Fruit fly (Drosophila melanogaster) whole organism, pupa: ENCODE results near the gene RpLP1.

Source experiments
- CG10348 ChIP-seq: fragments of 200-800 bp; sonication (Bioruptor generic); IDR thresholded peaks from 2 replicates; pipeline ENCODE4 v1.3.6; 2022; ENCODE audit warnings: missing biosample characterization, missing genetic modification characterization
- CG12605 ChIP-seq: fragments of 200-800 bp; sonication (Bioruptor generic); IDR thresholded peaks from 2 replicates; pipeline ENCODE4 v1.3.6; 2022; ENCODE audit warnings: missing biosample characterization, missing genetic modification characterization
- CG13204 ChIP-seq: fragments of 200-800 bp; sonication (Bioruptor generic); optimal IDR thresholded peaks from 2 replicates; lab custom pipeline; 2018; ENCODE audit warnings: missing biosample characterization, mild to moderate bottlenecking, missing genetic modification characterization, moderate library complexity
- CG14655 ChIP-seq: fragments of 200-800 bp; sonication (Bioruptor generic); optimal IDR thresholded peaks from 3 replicates; lab custom pipeline; 2017; ENCODE audit warnings: mild to moderate bottlenecking, missing biosample characterization, missing genetic modification reagents, missing genetic modification characterization
- CG15710 ChIP-seq: fragments of 200-800 bp; sonication (Bioruptor generic); optimal IDR thresholded peaks from 2 replicates; lab custom pipeline; 2018; ENCODE audit warnings: missing biosample characterization, mild to moderate bottlenecking, missing genetic modification characterization, moderate library complexity
- CG17806 ChIP-seq: fragments of 200-800 bp; sonication (Bioruptor generic); optimal IDR thresholded peaks from 2 replicates; lab custom pipeline; 2018; ENCODE audit warnings: missing biosample characterization, mild to moderate bottlenecking, missing genetic modification characterization, moderate library complexity
- CG32121 ChIP-seq: fragments of 200-800 bp; sonication (Bioruptor generic); IDR thresholded peaks from 2 replicates; pipeline ENCODE4 v1.3.6; 2022; ENCODE audit warnings: missing biosample characterization, missing genetic modification characterization
- CG34367 ChIP-seq: fragments of 200-800 bp; sonication (Bioruptor generic); optimal IDR thresholded peaks from 2 replicates; lab custom pipeline; 2018; ENCODE audit warnings: missing biosample characterization, mild to moderate bottlenecking, missing genetic modification characterization
- CG4496 ChIP-seq: fragments of 200-800 bp; sonication (Bioruptor generic); IDR thresholded peaks from 3 replicates; pipeline ENCODE4 v1.3.6; 2022; ENCODE audit warnings: missing biosample characterization, missing genetic modification characterization
- CG8159 ChIP-seq: fragments of 200-800 bp; sonication (Bioruptor generic); optimal IDR thresholded peaks from 3 replicates; lab custom pipeline; 2018; ENCODE audit warnings: missing biosample characterization, mild to moderate bottlenecking, missing genetic modification characterization, moderate library complexity
- CG8301 ChIP-seq: fragments of 200-800 bp; sonication (Bioruptor generic); optimal IDR thresholded peaks from 2 replicates; lab custom pipeline; 2018; ENCODE audit warnings: missing biosample characterization, mild to moderate bottlenecking, missing genetic modification characterization
- CG9948 ChIP-seq: fragments of 200-800 bp; sonication (Bioruptor generic); optimal IDR thresholded peaks from 2 replicates; lab custom pipeline; 2018; ENCODE audit warnings: missing biosample characterization, mild to moderate bottlenecking, missing genetic modification characterization, moderate library complexity
- D1 ChIP-seq: fragments of 200-800 bp; sonication (Bioruptor generic); optimal IDR thresholded peaks from 2 replicates; lab custom pipeline; 2018; ENCODE audit warnings: missing biosample characterization, mild to moderate bottlenecking, missing genetic modification characterization, moderate library complexity
- EcR ChIP-seq: fragments of 200-800 bp; sonication (Bioruptor generic); optimal IDR thresholded peaks from 3 replicates; lab custom pipeline; 2019; ENCODE audit warnings: missing biosample characterization, missing genetic modification characterization, mild to moderate bottlenecking, moderate library complexity, missing genetic modification reagents
- Ets98B ChIP-seq: fragments of 200-800 bp; sonication (Bioruptor generic); IDR thresholded peaks from 2 replicates; pipeline ENCODE4 v1.3.6; 2022; ENCODE audit warnings: missing biosample characterization, missing genetic modification characterization
- Pif1A ChIP-seq: fragments of 200-800 bp; sonication (Bioruptor generic); optimal IDR thresholded peaks from 3 replicates; lab custom pipeline; 2016; ENCODE audit warnings: missing biosample characterization, missing genetic modification characterization
- Pif1B ChIP-seq: fragments of 200-800 bp; sonication (Bioruptor generic); optimal IDR thresholded peaks from 3 replicates; lab custom pipeline; 2016; ENCODE audit warnings: missing biosample characterization, missing genetic modification characterization
- Snoo ChIP-seq: fragments of 200-800 bp; sonication (Bioruptor generic); optimal IDR thresholded peaks from 3 replicates; lab custom pipeline; 2017; ENCODE audit warnings: missing biosample characterization, mild to moderate bottlenecking, missing genetic modification characterization, inconsistent platforms
- fd96Ca ChIP-seq: fragments of 200-800 bp; sonication (Bioruptor generic); IDR thresholded peaks from 3 replicates; pipeline ENCODE4 v1.3.6; 2022; ENCODE audit warnings: missing biosample characterization, missing genetic modification characterization
- gl ChIP-seq: fragments of 200-800 bp; sonication (Bioruptor generic); optimal IDR thresholded peaks from 2 replicates; lab custom pipeline; 2018; ENCODE audit warnings: missing biosample characterization, mild to moderate bottlenecking, missing genetic modification characterization
- rn ChIP-seq: fragments of 200-800 bp; sonication (Bioruptor generic); IDR thresholded peaks from 2 replicates; pipeline ENCODE4 v1.3.6; 2022; ENCODE audit warnings: missing biosample characterization, missing genetic modification characterization

Gene RpLP1

DNA sequence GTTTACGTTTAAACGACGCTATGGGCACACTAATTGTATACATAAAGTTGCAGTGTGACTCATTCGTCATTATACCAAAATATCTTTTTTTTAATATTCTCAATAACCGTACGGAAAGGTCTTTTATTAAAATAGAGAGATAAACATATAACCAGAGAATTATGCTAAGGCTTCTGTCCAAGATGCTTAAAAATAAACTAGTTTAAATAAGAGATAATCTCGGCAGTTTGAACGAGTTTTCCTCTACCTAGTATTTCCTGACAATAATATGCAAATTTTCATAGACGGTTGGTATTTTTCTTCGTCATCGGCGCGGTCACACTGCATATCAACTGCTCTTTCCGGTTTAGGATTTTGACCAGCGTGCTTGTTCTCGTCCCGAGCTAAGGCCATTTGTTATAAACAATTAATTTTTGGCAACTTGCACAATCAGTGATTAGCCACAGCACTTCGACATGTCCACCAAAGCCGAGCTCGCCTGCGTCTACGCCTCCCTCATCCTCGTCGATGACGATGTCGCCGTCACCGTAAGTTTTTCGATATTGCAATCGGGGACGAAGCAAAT is at the start of gene RpLP1, which contains the start of gene CG13690:
RpLP1 (plus strand) TSS at position 333 of the 565 bp plus-strand sequence.
CG13690 (minus strand) TSS at position 33 of the 565 bp plus-strand sequence.
- TF ChIP-seq CG12605 (GFP tag; lab: Robert Waterston, UW) (peak; percentile 71), CG8159 (tag; lab: Kevin White, UChicago) (peak; percentile 59), CG8301 (peak; percentile 13), CG14655 (GFP tag; lab: Kevin White, UChicago) (peak; percentile 45), CG13204 (GFP tag; lab: Kevin White, UChicago) (peak; percentile 54), D1 (no peak), gl (tag; lab: Kevin White, UChicago) (peak; percentile 53), Pif1A (peak; percentile 72), CG4496 (GFP tag; lab: Robert Waterston, UW) (peak; percentile 67; the same call in 2 of the 3 replicates), CG32121 (GFP tag; lab: Robert Waterston, UW) (peak; percentile 40; the same call in 1 of the 2 replicates), Ets98B (GFP tag; lab: Robert Waterston, UW) (peak; percentile 26; the same call in 1 of the 2 replicates), Pif1B (GFP tag; lab: Kevin White, UChicago) (peak; percentile 41), CG15710 (peak; percentile 40), CG10348 (GFP tag; lab: Robert Waterston, UW) (no peak), rn (GFP tag; lab: Robert Waterston, UW) (no peak), EcR (GFP tag; lab: Kevin White, UChicago) (peak; percentile 0), CG9948 (tag; lab: Kevin White, UChicago) (peak; percentile 11), CG17806 (no peak), fd96Ca (no peak), CG34367 (tag; lab: Kevin White, UChicago) (peak; percentile 51), Snoo (tag; lab: Kevin White, UChicago) (peak; percentile 82)
- TF ChIP-seq, all 21 proteins: peak for 16

DNA sequence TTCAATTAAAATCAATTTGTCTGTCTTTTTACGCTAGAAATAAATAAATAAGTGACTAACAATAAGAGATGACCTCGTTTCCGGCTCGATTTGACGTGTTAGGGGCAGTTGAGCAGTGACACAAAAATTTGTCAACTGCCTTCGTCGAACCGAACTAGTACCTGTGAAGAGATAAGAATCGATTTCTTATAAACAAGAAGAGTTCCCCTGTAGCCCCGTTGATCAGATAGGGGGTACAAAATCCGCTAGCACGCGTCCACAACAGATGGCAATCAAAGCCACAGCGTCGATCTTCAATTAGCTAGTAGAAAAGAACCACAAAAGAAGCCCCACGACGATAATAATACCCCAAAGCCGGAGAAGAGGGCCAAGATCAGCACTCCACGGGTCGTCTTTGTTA is 48.0 kb upstream of the RpLP1 start:
- TF ChIP-seq CG8159 (tag; lab: Kevin White, UChicago): no peak
- TF ChIP-seq CG15710: no peak
- TF ChIP-seq EcR (GFP tag; lab: Kevin White, UChicago): no peak
- TF ChIP-seq CG4496 (GFP tag; lab: Robert Waterston, UW): no peak
- no peak for TF ChIP-seq Pif1B (GFP tag; lab: Kevin White, UChicago)
- no peak for TF ChIP-seq Snoo (tag; lab: Kevin White, UChicago)
- TF ChIP-seq CG12605 (GFP tag; lab: Robert Waterston, UW): no peak
- no peak for TF ChIP-seq CG8301
- TF ChIP-seq Pif1A: no peak
- TF ChIP-seq, all 21 proteins: peak for 0

DNA sequence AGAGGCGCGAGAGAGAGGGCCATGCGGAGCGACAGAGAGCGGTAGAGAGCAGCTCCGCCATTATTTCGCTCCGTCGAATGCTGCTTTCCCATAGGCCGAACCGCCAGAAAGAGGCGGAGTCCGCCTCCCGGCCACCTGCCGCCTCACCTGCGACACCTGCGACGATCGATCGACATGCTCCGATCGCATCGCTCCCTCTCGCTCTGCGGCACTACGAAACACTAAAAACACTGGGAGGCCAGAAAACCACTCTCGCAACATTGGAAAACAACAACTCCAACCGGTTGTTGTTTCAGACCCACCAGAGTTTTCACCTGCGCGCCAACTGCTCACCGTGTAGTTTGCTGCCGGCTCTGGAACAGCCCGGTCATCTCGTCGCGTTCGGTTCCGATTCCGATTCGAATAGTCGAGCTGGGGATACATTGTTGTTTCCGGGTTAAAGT is 42.0 kb upstream of the RpLP1 start, which contains the start of gene al:
al (plus strand) TSS at position 333 of the 443 bp plus-strand sequence.
- TF ChIP-seq CG9948 (tag; lab: Kevin White, UChicago) (no peak), rn (GFP tag; lab: Robert Waterston, UW) (no peak), CG10348 (GFP tag; lab: Robert Waterston, UW) (no peak), CG17806 (no peak), fd96Ca (no peak), Snoo (tag; lab: Kevin White, UChicago) (no peak), CG32121 (GFP tag; lab: Robert Waterston, UW) (peak; percentile 18; the same call in 1 of the 2 replicates), Pif1A (no peak), CG13204 (GFP tag; lab: Kevin White, UChicago) (no peak), CG8301 (no peak), gl (tag; lab: Kevin White, UChicago) (no peak), Ets98B (GFP tag; lab: Robert Waterston, UW) (no peak), EcR (GFP tag; lab: Kevin White, UChicago) (peak; percentile 18), Pif1B (GFP tag; lab: Kevin White, UChicago) (no peak), CG34367 (tag; lab: Kevin White, UChicago) (no peak), CG8159 (tag; lab: Kevin White, UChicago) (no peak), CG4496 (GFP tag; lab: Robert Waterston, UW) (0 out of 3 replicates have a peak, but pooled peaks have one; percentile 36), D1 (no peak)

DNA sequence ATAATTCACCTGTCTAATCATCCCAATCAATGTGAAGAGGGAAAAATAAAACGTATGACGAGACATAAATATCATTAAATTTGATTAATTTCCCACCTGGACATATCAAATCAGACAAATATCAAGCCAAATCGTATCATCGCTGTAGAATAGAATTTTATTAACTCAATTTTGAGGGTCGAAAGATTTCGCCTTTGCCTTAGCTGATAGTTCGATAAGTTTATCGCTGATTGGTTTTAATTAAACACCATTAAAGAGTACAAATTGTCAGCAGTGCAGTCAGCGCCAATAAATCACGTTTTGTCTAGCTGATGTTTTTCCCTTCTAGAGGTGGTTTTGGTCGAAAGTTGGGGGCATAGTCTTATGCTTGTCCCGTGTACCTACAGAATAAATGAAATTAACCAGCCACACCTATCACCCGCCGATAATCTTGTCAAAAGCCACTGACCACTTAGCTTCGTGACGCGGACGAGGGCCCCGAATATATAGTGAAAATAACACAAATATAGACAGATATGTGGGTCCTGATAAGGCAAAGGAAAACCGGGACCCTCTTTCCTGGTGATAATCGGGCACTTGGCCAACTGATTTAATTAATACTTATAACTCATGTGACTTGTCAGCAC is 40.8 kb upstream of the RpLP1 start:
- TF ChIP-seq D1 (no peak), Pif1A (no peak), CG4496 (GFP tag; lab: Robert Waterston, UW) (no peak), CG34367 (tag; lab: Kevin White, UChicago) (no peak), CG8301 (no peak), fd96Ca (no peak), EcR (GFP tag; lab: Kevin White, UChicago) (no peak), rn (GFP tag; lab: Robert Waterston, UW) (no peak), CG17806 (no peak), CG15710 (no peak)

DNA sequence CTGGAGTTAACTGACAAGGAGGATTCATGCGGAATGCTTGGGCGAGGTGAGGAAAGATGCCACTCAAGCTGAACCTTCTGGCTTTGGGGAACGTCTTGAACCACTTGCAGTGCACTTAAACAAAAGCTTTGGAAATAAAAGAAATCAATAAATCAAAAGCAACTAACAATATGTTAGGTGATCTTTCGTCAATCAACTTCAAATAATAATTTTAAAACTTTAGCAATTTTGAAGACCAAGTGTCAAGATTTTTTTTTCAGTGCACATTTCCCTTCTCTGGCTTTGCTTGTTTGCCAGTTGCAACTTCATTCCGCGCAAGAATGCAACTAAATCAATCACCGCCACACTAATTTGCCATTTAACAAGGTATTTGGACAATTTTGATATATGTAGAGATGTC is 36.9 kb upstream of the RpLP1 start:
- TF ChIP-seq CG8159 (tag; lab: Kevin White, UChicago): peak; percentile 61
- no peak for TF ChIP-seq EcR (GFP tag; lab: Kevin White, UChicago)
- TF ChIP-seq CG32121 (GFP tag; lab: Robert Waterston, UW): no peak
- TF ChIP-seq Snoo (tag; lab: Kevin White, UChicago): peak; percentile 28
- TF ChIP-seq CG15710: peak; percentile 40
- peak; percentile 38 for TF ChIP-seq CG34367 (tag; lab: Kevin White, UChicago)
- no peak for TF ChIP-seq fd96Ca
- TF ChIP-seq CG10348 (GFP tag; lab: Robert Waterston, UW): no peak
- peak; percentile 59 for TF ChIP-seq CG14655 (GFP tag; lab: Kevin White, UChicago)
- TF ChIP-seq CG12605 (GFP tag; lab: Robert Waterston, UW): no peak
- peak; percentile 19; the same call in 1 of the 2 replicates for TF ChIP-seq Ets98B (GFP tag; lab: Robert Waterston, UW)
- TF ChIP-seq Pif1A: peak; percentile 59
- peak; percentile 57 for TF ChIP-seq CG9948 (tag; lab: Kevin White, UChicago)
- TF ChIP-seq Pif1B (GFP tag; lab: Kevin White, UChicago): peak; percentile 38
- TF ChIP-seq CG4496 (GFP tag; lab: Robert Waterston, UW): no peak
- TF ChIP-seq CG8301: peak; percentile 48
- no peak for TF ChIP-seq CG13204 (GFP tag; lab: Kevin White, UChicago)
- peak; percentile 61 for TF ChIP-seq CG17806
- TF ChIP-seq, all 21 proteins: peak for 11
